Worm (Caenorhabditis elegans): Measurements from ENCODE around the gene Y51H4A.938.

Y51H4A.938 gene

DNA sequence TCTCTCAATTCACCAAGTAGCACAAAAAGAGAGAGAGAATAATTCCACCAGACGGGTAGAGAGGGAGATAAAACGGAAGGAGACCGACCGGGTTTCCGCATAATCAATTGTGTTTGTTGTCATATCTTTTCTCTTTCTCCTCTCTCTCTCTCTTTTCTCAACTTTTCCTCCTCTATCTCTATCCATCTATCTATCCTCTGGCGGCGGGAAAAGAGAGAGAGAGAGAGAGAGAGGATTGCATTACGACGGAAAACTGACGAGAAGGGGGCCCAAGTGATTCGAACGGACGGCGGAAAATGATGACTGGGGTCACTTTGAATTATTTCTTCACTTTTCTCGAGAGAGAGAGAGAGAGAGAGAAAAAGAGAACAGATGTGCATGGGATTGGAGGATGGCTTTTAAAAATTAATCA, 17.0 kb downstream of the Y51H4A.938 start (continued):
- no peak for TF ChIP-seq ceh-90 (tag; optimal IDR thresholded peaks at IDR 0.05)
- TF ChIP-seq snu-23 (GFP tag; optimal IDR thresholded peaks at IDR 0.05), result peak; percentile 76
- TF ChIP-seq elt-2 (tag; optimal IDR thresholded peaks at IDR 0.05), result no peak
- peak; percentile 64 for TF ChIP-seq skn-1 (tag; optimal IDR thresholded peaks at IDR 0.05)
- TF ChIP-seq Y116A8C.19 (tag; optimal IDR thresholded peaks at IDR 0.05; ENCODE audit: borderline replicate concordance), result no peak
- no peak for TF ChIP-seq unc-98 (GFP tag; IDR thresholded peaks at IDR 0.05)
- TF ChIP-seq nhr-76 (tag; optimal IDR thresholded peaks at IDR 0.05), result no peak
- peak; percentile 52 for TF ChIP-seq lin-39 (tag; optimal IDR thresholded peaks at IDR 0.05)
- peak; percentile 64 for TF ChIP-seq rnt-1 (tag; optimal IDR thresholded peaks at IDR 0.05)
- no peak for TF ChIP-seq nhr-237 (tag; optimal IDR thresholded peaks at IDR 0.05)
- TF ChIP-seq mdl-1 (tag; optimal IDR thresholded peaks at IDR 0.05), result peak in 1 of 2 experiments; percentile 10
- no peak for TF ChIP-seq sup-37 (GFP tag; optimal IDR thresholded peaks at IDR 0.05)
- no peak for TF ChIP-seq grh-1 (GFP tag; IDR thresholded peaks at IDR 0.05)
- TF ChIP-seq lin-15B (tag; optimal IDR thresholded peaks at IDR 0.05), result no peak
- peak; percentile 78 for TF ChIP-seq nhr-85 (tag)
- no peak for TF ChIP-seq nhr-28 (tag; optimal IDR thresholded peaks at IDR 0.05)
- TF ChIP-seq tbx-2 (tag; optimal IDR thresholded peaks at IDR 0.05), result peak; percentile 46
- TF ChIP-seq alr-1 (tag; optimal IDR thresholded peaks at IDR 0.05; ENCODE audit: borderline replicate concordance), result no peak
- TF ChIP-seq ztf-11 (tag; optimal IDR thresholded peaks at IDR 0.05), result no peak
- TF ChIP-seq mef-2 (tag; optimal IDR thresholded peaks at IDR 0.05), result no peak
- no peak for TF ChIP-seq unc-86 (tag; optimal IDR thresholded peaks at IDR 0.05)
- no peak for TF ChIP-seq tlp-1 (tag; optimal IDR thresholded peaks at IDR 0.05)
- TF ChIP-seq lin-13 (GFP tag; optimal IDR thresholded peaks at IDR 0.05), result peak; percentile 45
- peak; percentile 42 for TF ChIP-seq nhr-19 (GFP tag; conservative IDR thresholded peaks at IDR 0.05)
- no peak for TF ChIP-seq ama-1 (optimal IDR thresholded peaks at IDR 0.05)
- TF ChIP-seq ztf-4 (tag; optimal IDR thresholded peaks at IDR 0.05), result peak; percentile 37
- no peak for TF ChIP-seq ceh-63 (GFP tag; optimal IDR thresholded peaks at IDR 0.05)
- TF ChIP-seq sox-4 (tag; optimal IDR thresholded peaks at IDR 0.05), result no peak
- no peak for TF ChIP-seq ets-5 (GFP tag; IDR thresholded peaks at IDR 0.05)
- peak; percentile 43 for TF ChIP-seq pax-3 (tag; optimal IDR thresholded peaks at IDR 0.05)
- peak; percentile 36 for TF ChIP-seq nhr-90 (tag; optimal IDR thresholded peaks at IDR 0.05; ENCODE audit: poor library complexity)
- TF ChIP-seq egl-13 (tag; optimal IDR thresholded peaks at IDR 0.05), result peak; percentile 30
- peak in 1 of 2 experiments; percentile 15 for TF ChIP-seq egl-27 (tag; optimal IDR thresholded peaks at IDR 0.05)
- TF ChIP-seq swsn-7 (tag; optimal IDR thresholded peaks at IDR 0.05), result peak; percentile 55
- TF ChIP-seq ces-1 (GFP tag; optimal IDR thresholded peaks at IDR 0.05), result no peak
- TF ChIP-seq unc-130 (tag; optimal IDR thresholded peaks at IDR 0.05), result peak; percentile 9
- peak; percentile 55 for TF ChIP-seq nhr-20 (tag; optimal IDR thresholded peaks at IDR 0.05)
- TF ChIP-seq aly-2 (tag; optimal IDR thresholded peaks at IDR 0.05), result no peak
- TF ChIP-seq vab-15 (tag; optimal IDR thresholded peaks at IDR 0.05), result no peak
- TF ChIP-seq fkh-4 (tag; optimal IDR thresholded peaks at IDR 0.05; ENCODE audit: borderline replicate concordance), result no peak
- TF ChIP-seq C34B4.2 (tag; optimal IDR thresholded peaks at IDR 0.05), result no peak
- peak; percentile 95 for TF ChIP-seq lin-14 (GFP tag; optimal IDR thresholded peaks at IDR 0.05)
- TF ChIP-seq fos-1 (tag; optimal IDR thresholded peaks at IDR 0.05), result peak; percentile 36
- TF ChIP-seq fkh-10 (GFP tag; optimal IDR thresholded peaks at IDR 0.05), result no peak
- no peak for TF ChIP-seq mab-9 (GFP tag; IDR thresholded peaks at IDR 0.05)
- no peak for TF ChIP-seq lir-3 (tag; optimal IDR thresholded peaks at IDR 0.05; ENCODE audit: poor library complexity)
- TF ChIP-seq dpl-1 (GFP tag; optimal IDR thresholded peaks at IDR 0.05), result peak; percentile 30 to 59 (median 47)
